Fruit fly (Drosophila melanogaster) whole organism, embryonic: ENCODE data around the gene pod1.

Source experiments
- Abd-B ChIP-seq: fragments of 200-800 bp; sonication (Bioruptor generic); optimal IDR thresholded peaks from 2 replicates; lab custom pipeline; 2018; ENCODE audit warnings: missing biosample characterization, mild to moderate bottlenecking, missing genetic modification characterization, moderate library complexity
- Blimp-1 ChIP-seq: fragments of 200-800 bp; sonication (Bioruptor generic); optimal IDR thresholded peaks from 3 replicates; lab custom pipeline; 2018; ENCODE audit warnings: missing biosample characterization, missing genetic modification characterization, mild to moderate bottlenecking, moderate library complexity, missing genetic modification reagents
- CG10274 ChIP-seq: fragments of 200-800 bp; sonication (Bioruptor generic); optimal IDR thresholded peaks from 3 replicates; lab custom pipeline; 2017; ENCODE audit warnings: missing biosample characterization, mild to moderate bottlenecking, missing genetic modification characterization
- CG13287 ChIP-seq: fragments of 200-800 bp; sonication (Bioruptor generic); IDR thresholded peaks from 2 replicates; pipeline ENCODE4 v1.3.6; 2022; ENCODE audit warnings: missing biosample characterization, missing genetic modification characterization; ENCODE audit not compliant: partially characterized antibody
- CG14050 ChIP-seq: fragments of 200-800 bp; sonication (Bioruptor generic); IDR thresholded peaks from 3 replicates; pipeline ENCODE4 v1.3.6; 2022; ENCODE audit warnings: missing biosample characterization, missing genetic modification characterization
- CG14441 ChIP-seq: fragments of 200-800 bp; sonication (Bioruptor generic); IDR thresholded peaks from 2 replicates; pipeline ENCODE4 v1.3.6; 2022; ENCODE audit warnings: missing biosample characterization, missing genetic modification characterization
- CG14860 ChIP-seq: fragments of 200-800 bp; sonication (Bioruptor generic); IDR thresholded peaks from 3 replicates; pipeline ENCODE4 v1.3.6; 2022; ENCODE audit warnings: missing biosample characterization, missing genetic modification characterization; ENCODE audit not compliant: partially characterized antibody
- CG17328 ChIP-seq: fragments of 200-800 bp; sonication (Bioruptor generic); IDR thresholded peaks from 2 replicates; pipeline ENCODE4 v1.3.6; 2022; ENCODE audit warnings: missing biosample characterization, missing genetic modification characterization
- CG17912 ChIP-seq: fragments of 200-800 bp; sonication (Bioruptor generic); optimal IDR thresholded peaks from 2 replicates; lab custom pipeline; 2018; ENCODE audit warnings: missing biosample characterization, mild to moderate bottlenecking, missing genetic modification characterization
- CG18619 ChIP-seq: fragments of 200-800 bp; sonication (Bioruptor generic); optimal IDR thresholded peaks from 3 replicates; lab custom pipeline; 2017; ENCODE audit warnings: missing biosample characterization, mild to moderate bottlenecking, missing genetic modification characterization
- CG30020 ChIP-seq: fragments of 200-800 bp; optimal IDR thresholded peaks from 2 replicates; lab custom pipeline; 2019; ENCODE audit warnings: missing biosample characterization, mild to moderate bottlenecking, missing genetic modification characterization, moderate library complexity
- CG34224 ChIP-seq: fragments of 200-800 bp; sonication (Bioruptor generic); IDR thresholded peaks from 3 replicates; pipeline ENCODE4 v1.3.6; 2022; ENCODE audit warnings: missing biosample characterization, missing genetic modification characterization; ENCODE audit not compliant: partially characterized antibody
- CG34422 ChIP-seq: fragments of 200-800 bp; sonication (Bioruptor generic); IDR thresholded peaks from 3 replicates; pipeline ENCODE4 v1.3.6; 2022; ENCODE audit warnings: missing biosample characterization, missing genetic modification characterization
- CG4404 ChIP-seq: fragments of 200-800 bp; sonication (Bioruptor generic); IDR thresholded peaks from 2 replicates; pipeline ENCODE4 v1.3.6; 2022; ENCODE audit warnings: missing biosample characterization, missing genetic modification characterization
- CG6654 ChIP-seq: fragments of 200-800 bp; sonication (Bioruptor generic); optimal IDR thresholded peaks from 2 replicates; lab custom pipeline; 2017; ENCODE audit warnings: missing biosample characterization, mild to moderate bottlenecking, missing genetic modification characterization
- CG8281 ChIP-seq: fragments of 200-800 bp; sonication (Bioruptor generic); optimal IDR thresholded peaks from 2 replicates; lab custom pipeline; 2018; ENCODE audit warnings: missing biosample characterization, mild to moderate bottlenecking, missing genetic modification characterization, moderate library complexity
- CG9437 ChIP-seq: fragments of 200-800 bp; sonication (Bioruptor generic); optimal IDR thresholded peaks from 2 replicates; lab custom pipeline; 2018; ENCODE audit warnings: missing biosample characterization, mild to moderate bottlenecking, missing genetic modification characterization
- CHES-1-like ChIP-seq: fragments of 200-800 bp; sonication (Bioruptor generic); optimal IDR thresholded peaks from 2 replicates; lab custom pipeline; 2016; ENCODE audit warnings: missing biosample characterization, missing genetic modification characterization
- CrebB ChIP-seq: fragments of 200-800 bp; sonication (Bioruptor generic); optimal IDR thresholded peaks from 3 replicates; lab custom pipeline; 2018; ENCODE audit warnings: missing biosample characterization, mild to moderate bottlenecking, missing genetic modification characterization
- Dbx ChIP-seq: fragments of 200-800 bp; sonication (Bioruptor generic); IDR thresholded peaks from 3 replicates; pipeline ENCODE4 v1.3.6; 2022; ENCODE audit warnings: missing biosample characterization, missing genetic modification characterization
- Dip3 ChIP-seq: fragments of 200-800 bp; sonication (Bioruptor generic); optimal IDR thresholded peaks from 3 replicates; lab custom pipeline; 2016; ENCODE audit warnings: missing biosample characterization, missing genetic modification characterization
- E2f2 ChIP-seq: fragments of 200-800 bp; sonication (Bioruptor generic); IDR thresholded peaks from 2 replicates; pipeline ENCODE4 v1.3.6; 2022; ENCODE audit warnings: missing biosample characterization, missing genetic modification characterization
- Ets65A ChIP-seq: fragments of 200-800 bp; sonication (Bioruptor generic); peaks from one replicate; lab custom pipeline; 2016; ENCODE audit warnings: missing biosample characterization, missing genetic modification characterization
- HLHmδ ChIP-seq: fragments of 200-800 bp; sonication (Bioruptor generic); optimal IDR thresholded peaks from 2 replicates; lab custom pipeline; 2018; ENCODE audit warnings: missing biosample characterization, mild to moderate bottlenecking, missing genetic modification characterization, moderate library complexity
- Hmr ChIP-seq: fragments of 200-800 bp; sonication (Bioruptor generic); optimal IDR thresholded peaks from 3 replicates; lab custom pipeline; 2017; ENCODE audit warnings: mild to moderate bottlenecking, missing biosample characterization, missing genetic modification reagents, missing genetic modification characterization
- MBD-R2 ChIP-seq: fragments of 200-800 bp; sonication (Bioruptor generic); IDR thresholded peaks from 2 replicates; pipeline ENCODE4 v1.3.6; 2022; ENCODE audit warnings: missing biosample characterization, missing genetic modification characterization
- Mad ChIP-seq: fragments of 200-800 bp; sonication (Bioruptor generic); optimal IDR thresholded peaks from 2 replicates; lab custom pipeline; 2016; ENCODE audit warnings: missing biosample characterization, missing genetic modification characterization
- NC2β ChIP-seq: fragments of 200-800 bp; sonication (Bioruptor generic); optimal IDR thresholded peaks from 2 replicates; lab custom pipeline; 2016; ENCODE audit warnings: missing biosample characterization, missing genetic modification characterization
- Ssrp ChIP-seq: fragments of 200-800 bp; sonication (Bioruptor generic); optimal IDR thresholded peaks from 2 replicates; lab custom pipeline; 2018; ENCODE audit warnings: missing biosample characterization, mild to moderate bottlenecking, missing genetic modification characterization, moderate library complexity
- Usf ChIP-seq: fragments of 200-800 bp; sonication (Bioruptor generic); optimal IDR thresholded peaks from 2 replicates; lab custom pipeline; 2017; ENCODE audit warnings: missing genotype, missing biosample characterization, missing genetic modification characterization
- YL-1 ChIP-seq: fragments of 200-800 bp; sonication (Bioruptor generic); optimal IDR thresholded peaks from 3 replicates; lab custom pipeline; 2017; ENCODE audit warnings: missing biosample characterization, mild to moderate bottlenecking, missing genetic modification characterization
- al ChIP-seq: fragments of 200-800 bp; sonication (Bioruptor generic); IDR thresholded peaks from 2 replicates; pipeline ENCODE4 v1.3.6; 2022; ENCODE audit warnings: missing biosample characterization, missing genetic modification characterization
- bcd ChIP-seq: fragments of 200-800 bp; sonication (Bioruptor generic); optimal IDR thresholded peaks from 2 replicates; lab custom pipeline; 2017; ENCODE audit warnings: missing biosample characterization, mild to moderate bottlenecking, missing genetic modification characterization
- cg ChIP-seq: fragments of 200-800 bp; sonication (Bioruptor generic); optimal IDR thresholded peaks from 3 replicates; lab custom pipeline; 2019; ENCODE audit warnings: missing biosample characterization, mild to moderate bottlenecking, missing genetic modification characterization, moderate library complexity
- crol ChIP-seq: fragments of 200-800 bp; sonication (Bioruptor generic); IDR thresholded peaks from 2 replicates; pipeline ENCODE4 v1.3.6; 2022; ENCODE audit warnings: missing biosample characterization, missing genetic modification characterization
- dimm ChIP-seq: fragments of 200-800 bp; sonication (Bioruptor generic); IDR thresholded peaks from 2 replicates; pipeline ENCODE4 v1.3.6; 2022; ENCODE audit warnings: missing biosample characterization, missing genetic modification characterization
- dm ChIP-seq: fragments of 200-800 bp; sonication (Bioruptor generic); optimal IDR thresholded peaks from 3 replicates; lab custom pipeline; 2016; ENCODE audit warnings: missing biosample characterization, missing genetic modification characterization
- fru ChIP-seq: fragments of >200 bp; optimal IDR thresholded peaks from 2 replicates; lab custom pipeline; 2017
- gfzf ChIP-seq: fragments of 200-800 bp; sonication (Bioruptor generic); optimal IDR thresholded peaks from 2 replicates; lab custom pipeline; 2016; ENCODE audit warnings: missing biosample characterization, mild to moderate bottlenecking, missing genetic modification characterization, moderate library complexity
- ham ChIP-seq: fragments of 200-800 bp; sonication (Bioruptor generic); IDR thresholded peaks from 2 replicates; pipeline ENCODE4 v1.3.6; 2022; ENCODE audit warnings: missing biosample characterization, missing genetic modification characterization
- inv ChIP-seq: fragments of 200-800 bp; sonication (Bioruptor generic); IDR thresholded peaks from 2 replicates; pipeline ENCODE4 v1.3.6; 2022; ENCODE audit warnings: missing biosample characterization, missing genetic modification characterization; ENCODE audit not compliant: partially characterized antibody
- klu ChIP-seq: fragments of 200-800 bp; sonication (Bioruptor generic); IDR thresholded peaks from 2 replicates; pipeline ENCODE4 v1.3.6; 2022; ENCODE audit warnings: missing biosample characterization, missing genetic modification characterization
- luna ChIP-seq: fragments of 200-800 bp; sonication (Bioruptor generic); optimal IDR thresholded peaks from 2 replicates; lab custom pipeline; 2016; ENCODE audit warnings: missing biosample characterization, missing genetic modification characterization
- org-1 ChIP-seq: fragments of 200-800 bp; sonication (Bioruptor generic); optimal IDR thresholded peaks from 2 replicates; lab custom pipeline; 2017; ENCODE audit warnings: missing biosample characterization, missing genetic modification characterization
- sim ChIP-seq: fragments of 200-800 bp; sonication (Bioruptor generic); IDR thresholded peaks from 2 replicates; pipeline ENCODE4 v1.3.6; 2022; ENCODE audit warnings: missing biosample characterization, missing genetic modification characterization
- sisA ChIP-seq: fragments of 200-800 bp; sonication (Bioruptor generic); IDR thresholded peaks from 2 replicates; pipeline ENCODE4 v1.3.6; 2022; ENCODE audit warnings: missing biosample characterization, missing genetic modification characterization
- slbo ChIP-seq: fragments of 200-800 bp; sonication (Bioruptor generic); IDR thresholded peaks from 2 replicates; pipeline ENCODE4 v1.3.6; 2022; ENCODE audit warnings: missing biosample characterization, missing genetic modification characterization
- slp2 ChIP-seq: fragments of 200-800 bp; sonication (Bioruptor generic); optimal IDR thresholded peaks from 2 replicates; lab custom pipeline; 2016; ENCODE audit warnings: missing biosample characterization, missing genetic modification characterization
- tio ChIP-seq: fragments of 200-800 bp; sonication (Bioruptor generic); optimal IDR thresholded peaks from 2 replicates; lab custom pipeline; 2017; ENCODE audit warnings: missing biosample characterization, missing genetic modification characterization, inconsistent platforms
- unc-4 ChIP-seq: fragments of 200-800 bp; sonication (Bioruptor generic); IDR thresholded peaks from 2 replicates; pipeline ENCODE4 v1.3.6; 2022; ENCODE audit warnings: missing biosample characterization, missing genetic modification characterization; ENCODE audit not compliant: partially characterized antibody
- vvl ChIP-seq: fragments of 200-800 bp; sonication (Bioruptor generic); IDR thresholded peaks from 2 replicates; pipeline ENCODE4 v1.3.6; 2022; ENCODE audit warnings: missing biosample characterization, missing genetic modification characterization

The pod1 gene

DNA sequence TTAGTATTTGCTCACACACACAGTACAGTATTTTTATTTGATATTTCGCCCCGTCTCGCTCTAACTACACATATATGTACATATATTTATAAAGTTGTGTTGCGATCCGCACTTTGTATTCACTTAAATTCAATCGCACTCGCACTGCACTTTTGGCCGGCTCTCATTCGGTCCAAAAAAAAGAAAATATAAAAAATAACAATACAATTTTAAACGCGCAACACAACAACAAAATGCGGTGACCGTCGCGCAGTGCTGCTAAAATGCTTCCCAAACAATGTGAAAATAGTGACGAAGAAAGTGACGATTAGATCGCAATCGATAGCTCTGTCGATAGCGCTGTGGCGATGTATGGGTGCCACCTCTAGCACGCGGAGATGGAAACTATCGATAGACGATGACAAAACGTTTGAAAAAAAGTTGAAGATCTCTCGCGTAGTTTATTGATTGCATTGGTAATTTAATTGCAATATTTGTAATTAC, at the start of gene pod1, which contains the start of gene C3G (continued):
- no peak for TF ChIP-seq Abd-B
- TF ChIP-seq Ssrp (tag; lab: Kevin White, UChicago) = no peak
- TF ChIP-seq org-1 (GFP tag; lab: Kevin White, UChicago) = no peak
- TF ChIP-seq NC2β (GFP tag; lab: Kevin White, UChicago) = peak; percentile 47
- 0 out of 2 replicates have a peak, but pooled peaks have one; percentile 14 for TF ChIP-seq al
- no peak for TF ChIP-seq CG14441 (GFP tag; lab: Robert Waterston, UW)
- no peak for TF ChIP-seq CrebB
- peak; percentile 97 for TF ChIP-seq unc-4 (GFP tag; lab: Robert Waterston, UW)
- TF ChIP-seq E2f2 (GFP tag; lab: Robert Waterston, UW) = peak; percentile 78
- peak; percentile 69 for TF ChIP-seq MBD-R2 (GFP tag; lab: Robert Waterston, UW)
- TF ChIP-seq sim = no peak
- TF ChIP-seq ham (GFP tag; lab: Robert Waterston, UW) = no peak
- TF ChIP-seq Dip3 (GFP tag; lab: Kevin White, UChicago) = peak; percentile 6
- TF ChIP-seq bcd (GFP tag; lab: Kevin White, UChicago) = peak; percentile 4
- TF ChIP-seq Ets65A (GFP tag; lab: Kevin White, UChicago) = peak; percentile 53
- TF ChIP-seq CG14860 (GFP tag; lab: Robert Waterston, UW) = peak; percentile 97
- peak; percentile 29 for TF ChIP-seq CG30020 (tag; lab: Kevin White, UChicago)
- peak; percentile 22 for TF ChIP-seq Blimp-1 (GFP tag; lab: Kevin White, UChicago)
- TF ChIP-seq, all 482 proteins: peak for 193

DNA sequence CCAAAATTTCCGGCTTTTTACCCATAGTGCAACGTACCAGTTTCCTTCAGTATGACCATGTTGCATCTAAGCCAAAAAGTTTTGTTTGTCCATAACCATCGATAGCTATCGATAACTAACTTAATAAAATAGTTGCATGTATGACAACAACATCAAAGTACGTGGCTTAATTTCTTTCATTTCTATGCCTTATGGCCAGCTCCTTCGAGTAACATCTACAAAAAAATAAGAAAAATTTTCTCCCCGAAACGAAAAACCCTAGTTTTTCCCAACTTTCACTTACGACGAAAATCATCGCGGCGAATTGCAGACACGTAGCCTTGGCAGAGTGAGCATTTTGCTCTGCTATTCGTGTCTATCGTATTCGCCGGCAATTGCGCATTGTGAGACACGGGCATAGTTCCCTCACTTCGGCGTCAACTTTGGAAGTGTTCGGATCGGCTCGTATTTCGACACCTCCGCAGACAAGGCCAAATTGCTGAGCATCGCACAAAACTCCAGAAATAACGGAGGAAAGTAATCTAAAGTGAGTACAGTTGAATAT, 47.2 kb upstream of the pod1 start, which contains the start of gene sov:
sov (plus strand) TSS at position 148 of the 544 bp plus-strand sequence.
- TF ChIP-seq CG10274 (GFP tag; lab: Kevin White, UChicago) (no peak), unc-4 (GFP tag; lab: Robert Waterston, UW) (peak; percentile 88), YL-1 (GFP tag; lab: Kevin White, UChicago) (no peak), vvl (GFP tag; lab: Robert Waterston, UW) (no peak), CG34224 (GFP tag; lab: Robert Waterston, UW) (peak; percentile 83), CG13287 (GFP tag; lab: Robert Waterston, UW) (peak; percentile 91), dm (no peak), cg (GFP tag; lab: Kevin White, UChicago) (peak; percentile 70), Hmr (peak; percentile 49), luna (GFP tag; lab: Kevin White, UChicago) (no peak), CHES-1-like (GFP tag; lab: Kevin White, UChicago) (no peak), tio (GFP tag; lab: Kevin White, UChicago) (no peak), CG17912 (GFP tag; lab: Kevin White, UChicago) (no peak), HLHmδ (GFP tag; lab: Kevin White, UChicago) (no peak), sisA (GFP tag; lab: Robert Waterston, UW) (no peak), CG6654 (GFP tag; lab: Kevin White, UChicago) (no peak), Dbx (GFP tag; lab: Robert Waterston, UW) (no peak), Mad (GFP tag; lab: Kevin White, UChicago) (no peak), CG14050 (GFP tag; lab: Robert Waterston, UW) (no peak), CG18619 (GFP tag; lab: Kevin White, UChicago) (no peak), fru (no peak), CG4404 (no peak), CG17328 (no peak), CG8281 (no peak), Usf (GFP tag; lab: Kevin White, UChicago) (no peak), CG34422 (no peak), gfzf (GFP tag; lab: Kevin White, UChicago) (peak; percentile 76), inv (peak; percentile 81), klu (GFP tag; lab: Robert Waterston, UW) (no peak), dimm (GFP tag; lab: Robert Waterston, UW) (no peak), crol (GFP tag; lab: Robert Waterston, UW) (no peak), slp2 (GFP tag; lab: Kevin White, UChicago) (no peak), slbo (no peak), CG9437 (GFP tag; lab: Kevin White, UChicago) (no peak)
